Fruit fly (Drosophila melanogaster) whole organism, embryonic: ENCODE data around the gene Bap111.

Experiments used
- Antp ChIP-seq: fragments of 200-800 bp; sonication (Bioruptor generic); optimal IDR thresholded peaks from 3 replicates; lab custom pipeline; 2016; ENCODE audit warnings: missing biosample characterization, missing genetic modification characterization
- BEAF-32 ChIP-seq: fragments of 200-800 bp; sonication (Bioruptor generic); optimal IDR thresholded peaks from 3 replicates; lab custom pipeline; 2017; ENCODE audit warnings: missing biosample characterization, missing genetic modification characterization, mild to moderate bottlenecking, moderate library complexity, missing genetic modification reagents
- Blimp-1 ChIP-seq: fragments of 200-800 bp; sonication (Bioruptor generic); optimal IDR thresholded peaks from 3 replicates; lab custom pipeline; 2018; ENCODE audit warnings: missing biosample characterization, missing genetic modification characterization, mild to moderate bottlenecking, moderate library complexity, missing genetic modification reagents
- CG10147 ChIP-seq: fragments of 200-800 bp; sonication (Bioruptor generic); optimal IDR thresholded peaks from 2 replicates; lab custom pipeline; 2019; ENCODE audit warnings: missing biosample characterization, mild to moderate bottlenecking, missing genetic modification characterization, moderate library complexity
- CG11085 ChIP-seq: fragments of 200-800 bp; sonication (Bioruptor generic); IDR thresholded peaks from 2 replicates; pipeline ENCODE4 v1.3.6; 2022; ENCODE audit warnings: missing biosample characterization, missing genetic modification characterization
- CG11456 ChIP-seq: fragments of 200-800 bp; sonication (Bioruptor generic); IDR thresholded peaks from 3 replicates; pipeline ENCODE4 v1.3.6; 2022; ENCODE audit warnings: missing biosample characterization, missing genetic modification characterization
- CG12155 ChIP-seq: fragments of 200-800 bp; sonication (Bioruptor generic); optimal IDR thresholded peaks from 3 replicates; lab custom pipeline; 2016; ENCODE audit warnings: missing biosample characterization, missing genetic modification characterization
- CG12769 ChIP-seq: fragments of 200-800 bp; sonication (Bioruptor generic); optimal IDR thresholded peaks from 2 replicates; lab custom pipeline; 2019; ENCODE audit warnings: missing biosample characterization, mild to moderate bottlenecking, missing genetic modification characterization, moderate library complexity
- CG15011 ChIP-seq: fragments of 200-800 bp; sonication (Bioruptor generic); optimal IDR thresholded peaks from 3 replicates; lab custom pipeline; 2018; ENCODE audit warnings: missing biosample characterization, mild to moderate bottlenecking, missing genetic modification characterization
- CG1529 ChIP-seq: fragments of 200-800 bp; sonication (Bioruptor generic); optimal IDR thresholded peaks from 3 replicates; lab custom pipeline; 2018; ENCODE audit warnings: missing biosample characterization, missing genetic modification characterization
- CG17186 ChIP-seq: fragments of 200-800 bp; sonication (Bioruptor generic); optimal IDR thresholded peaks from 3 replicates; lab custom pipeline; 2017; ENCODE audit warnings: missing biosample characterization, missing genetic modification reagents, missing genetic modification characterization
- CG17568 ChIP-seq: fragments of 200-800 bp; sonication (Bioruptor generic); optimal IDR thresholded peaks from 2 replicates; lab custom pipeline; 2018; ENCODE audit warnings: missing biosample characterization, mild to moderate bottlenecking, missing genetic modification characterization, moderate library complexity
- CG18619 ChIP-seq: fragments of 200-800 bp; sonication (Bioruptor generic); optimal IDR thresholded peaks from 3 replicates; lab custom pipeline; 2017; ENCODE audit warnings: missing biosample characterization, mild to moderate bottlenecking, missing genetic modification characterization
- CG2116 ChIP-seq: fragments of 200-800 bp; sonication (Bioruptor generic); optimal IDR thresholded peaks from 3 replicates; lab custom pipeline; 2018; ENCODE audit warnings: missing biosample characterization, mild to moderate bottlenecking, missing genetic modification characterization
- CG2120 ChIP-seq: fragments of 200-800 bp; sonication (Bioruptor generic); optimal IDR thresholded peaks from 3 replicates; lab custom pipeline; 2016; ENCODE audit warnings: missing biosample characterization, missing genetic modification characterization
- CG2129 ChIP-seq: fragments of 200-800 bp; sonication (Bioruptor generic); IDR thresholded peaks from 2 replicates; pipeline ENCODE4 v1.3.6; 2022; ENCODE audit warnings: missing biosample characterization, missing genetic modification characterization; ENCODE audit not compliant: partially characterized antibody
- CG2202 ChIP-seq: fragments of 200-800 bp; sonication (Bioruptor generic); optimal IDR thresholded peaks from 2 replicates; lab custom pipeline; 2018; ENCODE audit warnings: missing biosample characterization, mild to moderate bottlenecking, missing genetic modification characterization
- CG5953 ChIP-seq: fragments of 200-800 bp; sonication (Bioruptor generic); IDR thresholded peaks from 2 replicates; pipeline ENCODE4 v1.3.6; 2022; ENCODE audit warnings: missing biosample characterization, missing genetic modification characterization
- CG8089 ChIP-seq: fragments of 200-800 bp; sonication (Bioruptor generic); optimal IDR thresholded peaks from 3 replicates; lab custom pipeline; 2016; ENCODE audit warnings: missing biosample characterization, missing genetic modification characterization
- CG8478 ChIP-seq: fragments of >200 bp; optimal IDR thresholded peaks from 2 replicates; lab custom pipeline; 2018
- E2f2 ChIP-seq: fragments of 200-800 bp; sonication (Bioruptor generic); IDR thresholded peaks from 2 replicates; pipeline ENCODE4 v1.3.6; 2022; ENCODE audit warnings: missing biosample characterization, missing genetic modification characterization
- Ets97D ChIP-seq: fragments of 200-800 bp; sonication (Bioruptor generic); optimal IDR thresholded peaks from 3 replicates; lab custom pipeline; 2016; ENCODE audit warnings: missing biosample characterization, missing genetic modification characterization
- Lim3 ChIP-seq: fragments of 200-800 bp; sonication (Bioruptor generic); IDR thresholded peaks from 2 replicates; pipeline ENCODE4 v1.3.6; 2022; ENCODE audit warnings: missing biosample characterization, missing genetic modification characterization
- Lpt ChIP-seq: fragments of >200 bp; optimal IDR thresholded peaks from 2 replicates; lab custom pipeline; 2018; ENCODE audit warnings: missing biosample characterization, missing genetic modification characterization
- MBD-R2 ChIP-seq: fragments of 200-800 bp; sonication (Bioruptor generic); IDR thresholded peaks from 2 replicates; pipeline ENCODE4 v1.3.6; 2022; ENCODE audit warnings: missing biosample characterization, missing genetic modification characterization
- Myb ChIP-seq: fragments of 200-800 bp; sonication (Bioruptor generic); optimal IDR thresholded peaks from 2 replicates; lab custom pipeline; 2016; ENCODE audit warnings: missing biosample characterization, missing genetic modification characterization
- Spps ChIP-seq: fragments of 200-800 bp; sonication (Bioruptor generic); optimal IDR thresholded peaks from 2 replicates; lab custom pipeline; 2018; ENCODE audit warnings: missing biosample characterization, mild to moderate bottlenecking, missing genetic modification characterization
- Sry-δ ChIP-seq: fragments of 200-800 bp; sonication (Bioruptor generic); optimal IDR thresholded peaks from 2 replicates; lab custom pipeline; 2016; ENCODE audit warnings: missing biosample characterization, missing genetic modification characterization
- Stat92E ChIP-seq, 3 experiments: fragments of >200 bp in 2 of 3; fragments of 200-800 bp in 1 of 3; sonication (Bioruptor generic) in 1 of 3; optimal IDR thresholded peaks; 2 replicates each; lab custom pipeline; 2017 to 2019; ENCODE audit warnings: missing biosample characterization in 3 of 3, missing genetic modification characterization in 3 of 3, mild to moderate bottlenecking in 1 of 3, moderate library complexity in 1 of 3
- Taf1 ChIP-seq: fragments of 200-800 bp; sonication (Bioruptor generic); IDR thresholded peaks from 2 replicates; pipeline ENCODE4 v1.3.6; 2022; ENCODE audit warnings: missing biosample characterization, missing genetic modification characterization
- ara ChIP-seq: fragments of 200-800 bp; sonication (Bioruptor generic); IDR thresholded peaks from 2 replicates; pipeline ENCODE4 v1.3.6; 2022; ENCODE audit warnings: missing biosample characterization, missing genetic modification characterization
- bigmax ChIP-seq: fragments of 200-800 bp; sonication (Bioruptor generic); optimal IDR thresholded peaks from 2 replicates; lab custom pipeline; 2018; ENCODE audit warnings: missing biosample characterization, mild to moderate bottlenecking, missing genetic modification characterization
- chif ChIP-seq, 2 experiments: fragments of 200-800 bp; sonication (Bioruptor generic); optimal IDR thresholded peaks; 3 replicates each; lab custom pipeline; 2016; ENCODE audit warnings: missing biosample characterization in 2 of 2, missing genetic modification characterization in 2 of 2
- crp ChIP-seq, 2 experiments: fragments of 200-800 bp; sonication (Bioruptor generic); optimal IDR thresholded peaks; 2 replicates in 1 of 2; 3 replicates in 1 of 2; lab custom pipeline; 2017; ENCODE audit warnings: missing biosample characterization in 2 of 2, missing genetic modification characterization in 2 of 2, mild to moderate bottlenecking in 1 of 2, moderate library complexity in 1 of 2
- cwo ChIP-seq: fragments of 200-800 bp; sonication (Bioruptor generic); optimal IDR thresholded peaks from 3 replicates; lab custom pipeline; 2017; ENCODE audit warnings: missing biosample characterization, missing genetic modification characterization, mild to moderate bottlenecking, moderate library complexity, missing genetic modification reagents
- danr ChIP-seq: fragments of 200-800 bp; sonication (Bioruptor generic); IDR thresholded peaks from 2 replicates; pipeline ENCODE4 v1.3.6; 2022; ENCODE audit warnings: missing biosample characterization, missing genetic modification characterization
- dm ChIP-seq: fragments of 200-800 bp; sonication (Bioruptor generic); optimal IDR thresholded peaks from 3 replicates; lab custom pipeline; 2016; ENCODE audit warnings: missing biosample characterization, missing genetic modification characterization
- ind ChIP-seq: fragments of 200-800 bp; sonication (Bioruptor generic); optimal IDR thresholded peaks from 3 replicates; lab custom pipeline; 2016; ENCODE audit warnings: missing biosample characterization, missing genetic modification characterization
- inv ChIP-seq: fragments of 200-800 bp; sonication (Bioruptor generic); IDR thresholded peaks from 2 replicates; pipeline ENCODE4 v1.3.6; 2022; ENCODE audit warnings: missing biosample characterization, missing genetic modification characterization; ENCODE audit not compliant: partially characterized antibody
- lola ChIP-seq, 3 experiments: fragments of >200 bp in 2 of 3; fragments of 200-800 bp in 1 of 3; sonication (Bioruptor generic) in 1 of 3; optimal IDR thresholded peaks; 2 replicates each; lab custom pipeline; 2017 to 2019; ENCODE audit warnings: missing biosample characterization in 3 of 3, missing genetic modification characterization in 3 of 3, mild to moderate bottlenecking in 1 of 3, moderate library complexity in 1 of 3
- nerfin-2 ChIP-seq: fragments of 200-800 bp; sonication (Bioruptor generic); IDR thresholded peaks from 2 replicates; pipeline ENCODE4 v1.3.6; 2022; ENCODE audit warnings: missing biosample characterization, missing genetic modification characterization; ENCODE audit not compliant: partially characterized antibody
- otp ChIP-seq: fragments of 200-800 bp; sonication (Bioruptor generic); IDR thresholded peaks from 3 replicates; pipeline ENCODE4, ENCODE4 v1.3.6; 2022; ENCODE audit warnings: missing biosample characterization, missing genetic modification characterization
- row ChIP-seq: fragments of 200-800 bp; sonication (Bioruptor generic); IDR thresholded peaks from 3 replicates; pipeline ENCODE4 v1.3.6; 2022; ENCODE audit warnings: missing biosample characterization, missing genetic modification characterization
- run ChIP-seq: fragments of 200-800 bp; sonication (Bioruptor generic); optimal IDR thresholded peaks from 3 replicates; lab custom pipeline; 2018; ENCODE audit warnings: missing biosample characterization, mild to moderate bottlenecking, missing genetic modification characterization
- schlank ChIP-seq: fragments of 200-800 bp; sonication (Bioruptor generic); optimal IDR thresholded peaks from 2 replicates; lab custom pipeline; 2018; ENCODE audit warnings: missing biosample characterization, mild to moderate bottlenecking, missing genetic modification characterization
- sisA ChIP-seq: fragments of 200-800 bp; sonication (Bioruptor generic); IDR thresholded peaks from 2 replicates; pipeline ENCODE4 v1.3.6; 2022; ENCODE audit warnings: missing biosample characterization, missing genetic modification characterization
- so ChIP-seq: fragments of 200-800 bp; sonication (Bioruptor generic); IDR thresholded peaks from 3 replicates; pipeline ENCODE4 v1.3.6; 2022; ENCODE audit warnings: missing biosample characterization, missing genetic modification characterization
- ssp ChIP-seq: fragments of 200-800 bp; sonication (Bioruptor generic); IDR thresholded peaks from 2 replicates; pipeline ENCODE4 v1.3.6; 2022; ENCODE audit warnings: missing biosample characterization, missing genetic modification characterization
- unc-4 ChIP-seq: fragments of 200-800 bp; sonication (Bioruptor generic); IDR thresholded peaks from 2 replicates; pipeline ENCODE4 v1.3.6; 2022; ENCODE audit warnings: missing biosample characterization, missing genetic modification characterization; ENCODE audit not compliant: partially characterized antibody
- wor ChIP-seq: fragments of 200-800 bp; sonication (Bioruptor generic); IDR thresholded peaks from 2 replicates; pipeline ENCODE4 v1.3.6; 2022; ENCODE audit warnings: missing biosample characterization, missing genetic modification characterization
- zfh2 ChIP-seq: fragments of 200-800 bp; sonication (Bioruptor generic); optimal IDR thresholded peaks from 2 replicates; lab custom pipeline; 2016; ENCODE audit warnings: missing biosample characterization, missing genetic modification characterization

Gene Bap111

dm6 chrX:9141219-9141618 is 7.9 kb upstream of the Bap111 start (continued):
- TF ChIP-seq CG12769 (tag; lab: Kevin White, UChicago): no peak
- TF ChIP-seq CG2129: no peak
- TF ChIP-seq cwo (GFP tag; lab: Kevin White, UChicago): peak; percentile 58
- peak; percentile 49; the same call in 1 of the 2 replicates for TF ChIP-seq Taf1 (GFP tag; lab: Robert Waterston, UW)
- peak; percentile 42 for TF ChIP-seq E2f2
- TF ChIP-seq CG8089 (GFP tag; lab: Kevin White, UChicago): peak; percentile 68
- TF ChIP-seq Lim3 (GFP tag; lab: Robert Waterston, UW): peak; percentile 32; the same call in 1 of the 2 replicates
- no peak for TF ChIP-seq CG10147 (GFP tag; lab: Kevin White, UChicago)
- TF ChIP-seq Antp (GFP tag; lab: Kevin White, UChicago): peak; percentile 86
- peak; percentile 75; the same call in 1 of the 2 replicates for TF ChIP-seq wor (GFP tag; lab: Robert Waterston, UW)
- no peak for TF ChIP-seq Stat92E (GFP tag; optimal IDR thresholded peaks at IDR 0.05; lab: Kevin White, UChicago)
- TF ChIP-seq inv (GFP tag; lab: Robert Waterston, UW): no peak
- peak; percentile 31 for TF ChIP-seq Ets97D
- no peak for TF ChIP-seq BEAF-32 (GFP tag; lab: Kevin White, UChicago)
- peak; percentile 13 for TF ChIP-seq zfh2 (GFP tag; lab: Kevin White, UChicago)
- no peak for TF ChIP-seq CG17568 (GFP tag; lab: Kevin White, UChicago)
- peak; percentile 88 for TF ChIP-seq otp
- TF ChIP-seq row (GFP tag; lab: Robert Waterston, UW): peak; percentile 93
- peak; percentile 28 to 82 for TF ChIP-seq chif (GFP tag; optimal IDR thresholded peaks at IDR 0.05; lab: Kevin White, UChicago)
- no peak for TF ChIP-seq Lpt (GFP tag; lab: Kevin White, UChicago)
- TF ChIP-seq CG2116 (GFP tag; lab: Kevin White, UChicago): peak; percentile 5
- TF ChIP-seq CG12155: peak; percentile 58
- TF ChIP-seq CG2202 (tag; lab: Kevin White, UChicago): peak; percentile 38
- TF ChIP-seq sisA (GFP tag; lab: Robert Waterston, UW): peak; percentile 90
- TF ChIP-seq CG11085 (GFP tag; lab: Robert Waterston, UW): peak; percentile 75
- TF ChIP-seq Blimp-1 (GFP tag; lab: Kevin White, UChicago): peak; percentile 67
- peak; percentile 66 for TF ChIP-seq danr (GFP tag; lab: Robert Waterston, UW)
- peak; percentile 77 for TF ChIP-seq ssp (GFP tag; lab: Robert Waterston, UW)
- TF ChIP-seq CG1529 (GFP tag; lab: Kevin White, UChicago): peak; percentile 45
- TF ChIP-seq lola (GFP tag; optimal IDR thresholded peaks at IDR 0.05; lab: Kevin White, UChicago): peak in 1 of 3 experiments; percentile 67
- TF ChIP-seq CG15011: no peak
- no peak for TF ChIP-seq unc-4 (GFP tag; lab: Robert Waterston, UW)
- TF ChIP-seq CG5953 (GFP tag; lab: Robert Waterston, UW): peak; percentile 65
- peak; percentile 78 for TF ChIP-seq ind
- TF ChIP-seq dm: peak; percentile 20
- no peak for TF ChIP-seq nerfin-2
- peak; percentile 62 for TF ChIP-seq MBD-R2 (GFP tag; lab: Robert Waterston, UW)
- peak; percentile 55; the same call in 1 of the 3 replicates for TF ChIP-seq so (GFP tag; lab: Robert Waterston, UW)
- TF ChIP-seq schlank: peak; percentile 16
- TF ChIP-seq CG17186 (GFP tag; lab: Kevin White, UChicago): no peak
- TF ChIP-seq CG8478 (lab: Kevin White, UChicago): no peak
- TF ChIP-seq bigmax: no peak
- TF ChIP-seq crp (GFP tag; optimal IDR thresholded peaks at IDR 0.05; lab: Kevin White, UChicago): peak in 1 of 2 experiments; percentile 22
- peak; percentile 56 for TF ChIP-seq Myb (GFP tag; lab: Kevin White, UChicago)
- TF ChIP-seq CG2120 (GFP tag; lab: Kevin White, UChicago): peak; percentile 63
- peak; percentile 82 for TF ChIP-seq CG11456 (GFP tag; lab: Robert Waterston, UW)
- TF ChIP-seq CG18619 (GFP tag; lab: Kevin White, UChicago): peak; percentile 58
- TF ChIP-seq run (tag; lab: Kevin White, UChicago): peak; percentile 22
- peak; percentile 31 for TF ChIP-seq Spps (tag; lab: Kevin White, UChicago)
- peak; percentile 39 for TF ChIP-seq Sry-δ (GFP tag; lab: Kevin White, UChicago)
- peak; percentile 90 for TF ChIP-seq ara
